Fruit fly (Drosophila melanogaster): ENCODE data around the gene CG10019.

The CG10019 gene

dm6 chr2L:3779143-3779788, 49.0 kb downstream of the CG10019 start:
- TF ChIP-seq CG17801 (GFP tag; optimal IDR thresholded peaks at IDR 0.05; ENCODE audit: partially characterized antibody), result peak; percentile 66

dm6 chr2L:3780587-3780986, 50.3 kb downstream of the CG10019 start:
- TF ChIP-seq CG17801 (GFP tag; optimal IDR thresholded peaks at IDR 0.05; ENCODE audit: partially characterized antibody), result no peak

- no peak for TF ChIP-seq CG17801 (GFP tag; optimal IDR thresholded peaks at IDR 0.05; ENCODE audit: partially characterized antibody)
These were observed 51.0 kb downstream of the CG10019 start for dm6 chr2L:3781132-3781877.

- TF ChIP-seq CG17801 (GFP tag; optimal IDR thresholded peaks at IDR 0.05; ENCODE audit: partially characterized antibody), result no peak
These were observed 54.2 kb downstream of the CG10019 start, which contains the start of gene CG31960 for dm6 chr2L:3784268-3784997. Gene CG31960, plus strand, starts transcription at chr2L:3784947.

- no peak for TF ChIP-seq CG17801 (GFP tag; optimal IDR thresholded peaks at IDR 0.05; ENCODE audit: partially characterized antibody)
These were observed 55.1 kb downstream of the CG10019 start for dm6 chr2L:3785402-3785801.

- no peak for TF ChIP-seq CG17801 (GFP tag; optimal IDR thresholded peaks at IDR 0.05; ENCODE audit: partially characterized antibody)
These were observed 56.0 kb downstream of the CG10019 start for dm6 chr2L:3786246-3786645.

- TF ChIP-seq CG17801 (GFP tag; optimal IDR thresholded peaks at IDR 0.05; ENCODE audit: partially characterized antibody), result peak; percentile 44
These were observed 56.8 kb downstream of the CG10019 start, which contains the start of gene bark for dm6 chr2L:3787028-3787427. Gene bark, plus strand, starts transcription at chr2L:3787167.

dm6 chr2L:3788150-3788549, 57.9 kb downstream of the CG10019 start:
- TF ChIP-seq CG17801 (GFP tag; optimal IDR thresholded peaks at IDR 0.05; ENCODE audit: partially characterized antibody), result no peak

dm6 chr2L:3789290-3790067, 59.2 kb downstream of the CG10019 start:
- TF ChIP-seq CG17801 (GFP tag; optimal IDR thresholded peaks at IDR 0.05; ENCODE audit: partially characterized antibody), result no peak

- TF ChIP-seq CG17801 (GFP tag; optimal IDR thresholded peaks at IDR 0.05; ENCODE audit: partially characterized antibody), result no peak
These were observed 61.4 kb downstream of the CG10019 start for dm6 chr2L:3791629-3792028.

dm6 chr2L:3802818-3803456, 72.7 kb downstream of the CG10019 start:
- TF ChIP-seq CG17801 (GFP tag; optimal IDR thresholded peaks at IDR 0.05; ENCODE audit: partially characterized antibody), result peak; percentile 89

- no peak for TF ChIP-seq CG17801 (GFP tag; optimal IDR thresholded peaks at IDR 0.05; ENCODE audit: partially characterized antibody)
These were observed 73.3 kb downstream of the CG10019 start, which contains the start of gene Reph for dm6 chr2L:3803466-3804143. Gene Reph, plus strand, starts transcription at chr2L:3803545.

All from ovary, adult (tissue).